Fruit fly (Drosophila melanogaster): ENCODE results near the gene DNAlig3.

DNAlig3 gene

dm6 chr3R:12398620-12399247, 2.9 kb downstream of the DNAlig3 start, which contains the start of gene Cyp9f3 (continued):
- TF ChIP-seq prd (optimal IDR thresholded peaks at IDR 0.05) = no peak
- TF ChIP-seq prd (GFP tag; IDR thresholded peaks at IDR 0.05) = no peak
- no peak for TF ChIP-seq Sox102F (GFP tag; optimal IDR thresholded peaks at IDR 0.05)
- TF ChIP-seq ftz-f1 (GFP tag; optimal IDR thresholded peaks at IDR 0.05) = peak; percentile 75
- no peak for TF ChIP-seq HHEX (GFP tag; optimal IDR thresholded peaks at IDR 0.05)
- no peak for TF ChIP-seq TFAM (GFP tag; optimal IDR thresholded peaks at IDR 0.05)
- no peak for TF ChIP-seq CG10979 (tag; optimal IDR thresholded peaks at IDR 0.05)
- no peak for TF ChIP-seq CG17912 (GFP tag; optimal IDR thresholded peaks at IDR 0.05)
- no peak for TF ChIP-seq Xrp1 (GFP tag; IDR thresholded peaks at IDR 0.05)
- TF ChIP-seq Atf-2 (GFP tag; optimal IDR thresholded peaks at IDR 0.05) = no peak
- peak; percentile 10 for TF ChIP-seq CG3838 (GFP tag; optimal IDR thresholded peaks at IDR 0.05)
- TF ChIP-seq trem (tag; optimal IDR thresholded peaks at IDR 0.05) = no peak
- peak; percentile 96 for TF ChIP-seq CG34376 (GFP tag; optimal IDR thresholded peaks at IDR 0.05)
- no peak for TF ChIP-seq Med (GFP tag)
- TF ChIP-seq CG3163 (GFP tag; optimal IDR thresholded peaks at IDR 0.05) = no peak
- no peak for TF ChIP-seq eve (GFP tag; optimal IDR thresholded peaks at IDR 0.05)
- no peak for TF ChIP-seq CG17568 (GFP tag; optimal IDR thresholded peaks at IDR 0.05)
- TF ChIP-seq CG1602 (GFP tag; optimal IDR thresholded peaks at IDR 0.05) = no peak
- no peak for TF ChIP-seq inv (GFP tag; IDR thresholded peaks at IDR 0.05; ENCODE audit: partially characterized antibody)
- TF ChIP-seq salm (tag; optimal IDR thresholded peaks at IDR 0.05) = no peak
- no peak for TF ChIP-seq zf30C (GFP tag; optimal IDR thresholded peaks at IDR 0.05)
- no peak for TF ChIP-seq stc (GFP tag; IDR thresholded peaks at IDR 0.05)
- TF ChIP-seq CG6813 (GFP tag; optimal IDR thresholded peaks at IDR 0.05) = no peak
- no peak for TF ChIP-seq ase (GFP tag; IDR thresholded peaks at IDR 0.05)
- TF ChIP-seq Dll (GFP tag; IDR thresholded peaks at IDR 0.05; ENCODE audit: partially characterized antibody) = no peak
- no peak for TF ChIP-seq CTCF (GFP tag; optimal IDR thresholded peaks at IDR 0.05)
- no peak for TF ChIP-seq toy (GFP tag; IDR thresholded peaks at IDR 0.05)
- no peak for TF ChIP-seq C15 (GFP tag; IDR thresholded peaks at IDR 0.05)
- TF ChIP-seq CG34422 (GFP tag; IDR thresholded peaks at IDR 0.05) = no peak
- no peak for TF ChIP-seq stwl (tag; optimal IDR thresholded peaks at IDR 0.05)
- TF ChIP-seq B-H1 (GFP tag; IDR thresholded peaks at IDR 0.05) = no peak
- TF ChIP-seq CG14710 (tag; optimal IDR thresholded peaks at IDR 0.05) = no peak
- TF ChIP-seq Tbp (GFP tag; optimal IDR thresholded peaks at IDR 0.05) = no peak
- no peak for TF ChIP-seq D19A (tag; optimal IDR thresholded peaks at IDR 0.05)
- no peak for TF ChIP-seq jing (GFP tag; optimal IDR thresholded peaks at IDR 0.05)
- no peak for TF ChIP-seq CG1529 (GFP tag; optimal IDR thresholded peaks at IDR 0.05)
- no peak for TF ChIP-seq B-H2 (GFP tag; optimal IDR thresholded peaks at IDR 0.05)
- no peak for TF ChIP-seq CG8478 (optimal IDR thresholded peaks at IDR 0.05)
- TF ChIP-seq en (GFP tag; optimal IDR thresholded peaks at IDR 0.05) = no peak
- no peak for TF ChIP-seq lmd (GFP tag; IDR thresholded peaks at IDR 0.05)
- TF ChIP-seq sug (tag; optimal IDR thresholded peaks at IDR 0.05) = peak; percentile 2
- no peak for TF ChIP-seq tx (GFP tag; optimal IDR thresholded peaks at IDR 0.05)
- TF ChIP-seq sr (GFP tag; IDR thresholded peaks at IDR 0.05) = no peak
- no peak for TF ChIP-seq phol (tag; optimal IDR thresholded peaks at IDR 0.05)
- TF ChIP-seq sens (GFP tag) = peak; percentile 1
- TF ChIP-seq CG10462 (GFP tag; optimal IDR thresholded peaks at IDR 0.05) = no peak
- TF ChIP-seq Blimp-1 (GFP tag; optimal IDR thresholded peaks at IDR 0.05) = no peak
- no peak for TF ChIP-seq CG30020 (tag; optimal IDR thresholded peaks at IDR 0.05)
- peak; percentile 33; the same call in 1 of the 2 replicates for TF ChIP-seq amos (GFP tag; IDR thresholded peaks at IDR 0.05; ENCODE audit: partially characterized antibody)
- peak; percentile 54 for TF ChIP-seq Jarid2 (GFP tag; optimal IDR thresholded peaks at IDR 0.05)
- no peak for TF ChIP-seq fd64A (GFP tag; optimal IDR thresholded peaks at IDR 0.05)
- TF ChIP-seq CG15479 (GFP tag; optimal IDR thresholded peaks at IDR 0.05) = no peak

Measured in whole organism, embryonic.